Worm (Caenorhabditis elegans): ENCODE data around the gene abf-4.
A peak's percentile ranks its signal among the peaks of the same experiment; 100 is the strongest.

abf-4 gene

DNA sequence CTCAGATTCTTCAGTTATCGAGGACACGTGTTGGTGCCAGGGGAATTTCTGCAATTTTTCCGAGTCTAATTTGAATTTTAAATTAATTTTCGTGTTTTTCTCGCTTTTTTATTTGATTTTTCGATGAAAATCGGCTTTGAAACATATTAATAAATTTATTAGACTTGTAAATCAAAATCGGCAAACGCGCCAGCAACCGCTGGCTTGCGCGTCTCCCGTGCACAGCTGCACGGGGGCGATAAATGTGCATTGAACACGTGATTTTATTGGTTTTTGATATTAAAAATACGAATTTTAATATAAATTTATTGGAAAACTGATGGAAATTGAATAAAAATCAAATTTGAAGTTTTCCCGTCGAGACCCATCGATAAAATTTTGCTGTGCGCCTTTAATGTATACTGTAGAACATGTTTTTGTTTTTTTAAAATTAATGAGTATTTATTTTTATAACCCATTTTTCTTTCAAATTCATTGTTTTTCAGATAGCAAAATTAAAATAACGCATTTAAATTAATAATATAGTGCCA is 22.4 kb upstream of the abf-4 start, which contains the start of gene F26F2.7:
Gene F26F2.7, plus strand, starts transcription at position 480 of the 530 bp plus-strand sequence.
- TF ChIP-seq lin-35 (GFP tag; optimal IDR thresholded peaks at IDR 0.05) (peak in 2 of 3 experiments; percentile 4 to 82), repo-1 (tag; optimal IDR thresholded peaks at IDR 0.05) (peak; percentile 89), ztf-22 (GFP tag; optimal IDR thresholded peaks at IDR 0.05) (no peak), cebp-2 (GFP tag; IDR thresholded peaks at IDR 0.05) (no peak), C17E4.6 (GFP tag; IDR thresholded peaks at IDR 0.05) (peak; percentile 50; the same call in 1 of the 2 replicates), dox-1 (GFP tag; IDR thresholded peaks at IDR 0.05) (peak; percentile 98), die-1 (tag; optimal IDR thresholded peaks at IDR 0.05) (no peak), F22D6.2 (tag; optimal IDR thresholded peaks at IDR 0.05) (peak; percentile 28), B0336.3 (GFP tag; IDR thresholded peaks at IDR 0.05) (peak; percentile 97), sea-2 (GFP tag; IDR thresholded peaks at IDR 0.05) (no peak), lsy-27 (tag; optimal IDR thresholded peaks at IDR 0.05; ENCODE audit: borderline replicate concordance, insufficient read depth) (no peak), K12H6.12 (tag; optimal IDR thresholded peaks at IDR 0.05) (peak; percentile 71), bed-2 (GFP tag; IDR thresholded peaks at IDR 0.05) (no peak), B0035.1 (tag; optimal IDR thresholded peaks at IDR 0.05) (peak; percentile 56), ccch-3 (GFP tag; optimal IDR thresholded peaks at IDR 0.05) (no peak), Y53G8AR.9 (GFP tag; conservative IDR thresholded peaks at IDR 0.05) (peak; percentile 88), snpc-1.3 (tag; optimal IDR thresholded peaks at IDR 0.05; ENCODE audit: insufficient read depth) (peak; percentile 44), hrde-1 (tag; optimal IDR thresholded peaks at IDR 0.05; ENCODE audit: borderline replicate concordance) (no peak), egrh-3 (GFP tag; IDR thresholded peaks at IDR 0.05) (peak; percentile 58; the same call in 1 of the 2 replicates), aptf-3 (GFP tag; IDR thresholded peaks at IDR 0.05) (no peak), K11D2.4 (GFP tag; IDR thresholded peaks at IDR 0.05) (peak; percentile 79), nfyb-1 (GFP tag; IDR thresholded peaks at IDR 0.05) (no peak; the same call in 1 of the 2 replicates), sdz-38 (tag; optimal IDR thresholded peaks at IDR 0.05) (no peak), C06A6.2 (GFP tag; conservative IDR thresholded peaks at IDR 0.05) (peak; percentile 64), pbrm-1 (GFP tag; IDR thresholded peaks at IDR 0.05) (peak; percentile 93), xnd-1 (tag; optimal IDR thresholded peaks at IDR 0.05) (peak; percentile 100), F55B11.4 (tag; optimal IDR thresholded peaks at IDR 0.05; ENCODE audit: borderline replicate concordance, insufficient read depth) (no peak), fkh-3 (tag; optimal IDR thresholded peaks at IDR 0.05) (no peak), sptf-2 (GFP tag; optimal IDR thresholded peaks at IDR 0.05) (peak; percentile 37), unc-62 (GFP tag; optimal IDR thresholded peaks at IDR 0.05) (no peak), lin-26 (GFP tag; IDR thresholded peaks at IDR 0.05) (no peak), snpc-3.4 (tag; optimal IDR thresholded peaks at IDR 0.05) (peak; percentile 50), bed-1 (GFP tag; IDR thresholded peaks at IDR 0.05) (no peak), ceh-40 (GFP tag; IDR thresholded peaks at IDR 0.05) (no peak), lag-1 (GFP tag; IDR thresholded peaks at IDR 0.05) (no peak), hmg-20 (GFP tag; IDR thresholded peaks at IDR 0.05) (peak; percentile 79), lin-54 (GFP tag; optimal IDR thresholded peaks at IDR 0.05) (peak; percentile 88), him-1 (tag; optimal IDR thresholded peaks at IDR 0.05) (peak; percentile 77), attf-6 (GFP tag; IDR thresholded peaks at IDR 0.05) (peak; percentile 79), T26A5.8 (tag; optimal IDR thresholded peaks at IDR 0.05) (no peak), pha-4 (tag; optimal IDR thresholded peaks at IDR 0.05) (peak; percentile 48), mxl-1 (tag; optimal IDR thresholded peaks at IDR 0.05) (peak; percentile 9), tbx-9 (tag; optimal IDR thresholded peaks at IDR 0.05; ENCODE audit: borderline replicate concordance) (no peak), rcor-1 (GFP tag; IDR thresholded peaks at IDR 0.05) (peak; percentile 89), efl-1 (GFP tag; optimal IDR thresholded peaks at IDR 0.05) (peak; percentile 57), zim-3 (tag; optimal IDR thresholded peaks at IDR 0.05) (no peak), aptf-2 (GFP tag; conservative IDR thresholded peaks at IDR 0.05) (no peak), dpl-1 (GFP tag; optimal IDR thresholded peaks at IDR 0.05) (peak; percentile 59), ztf-3 (GFP tag; optimal IDR thresholded peaks at IDR 0.05) (no peak)

Data from whole organism, young adult.